Worm (Caenorhabditis elegans) whole organism, midembryonic: ENCODE results near the gene T22G5.3.

Source experiments
- flt-1 ChIP-seq: fragments of 200-800 bp; sonication (Bioruptor generic); IDR thresholded peaks from 2 replicates; pipeline ENCODE4 v1.3.6; 2022; ENCODE audit warnings: missing genetic modification characterization, missing compliant biosample characterization
- klf-2 ChIP-seq: fragments of 200-800 bp; sonication (Bioruptor generic); conservative IDR thresholded peaks from 2 replicates; pipeline ENCODE4 v1.3.6; 2022; ENCODE audit warnings: missing genetic modification reagents, missing genetic modification characterization, missing compliant biosample characterization

DNA sequence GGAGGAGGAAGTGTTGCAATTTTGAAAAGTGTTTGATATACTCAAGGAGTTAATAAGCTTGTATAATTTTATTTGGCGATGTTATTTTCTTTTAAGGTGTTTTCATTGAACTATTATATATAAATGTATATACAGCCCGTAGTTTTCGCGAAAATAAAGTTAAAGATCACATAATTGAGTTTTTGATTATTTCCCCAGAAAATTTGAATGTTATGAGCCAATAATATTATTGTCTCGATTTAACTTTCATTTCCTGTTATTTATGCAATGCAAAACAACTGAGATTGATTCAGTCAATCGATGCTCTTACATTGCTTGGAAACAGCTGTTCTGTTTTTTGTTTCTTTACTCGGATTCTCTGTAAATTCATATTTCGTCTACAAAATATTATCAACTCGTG, 32.3 kb upstream of the T22G5.3 start, which contains the start of gene srx-133:
- TF ChIP-seq flt-1 = no peak
- TF ChIP-seq klf-2 (GFP tag; lab: Robert Waterston, UW) = no peak
